Fruit fly (Drosophila melanogaster) whole organism, embryonic: ENCODE measurements around the gene 14-3-3epsilon.

Experiments used
- Asciz ChIP-seq: fragments of 200-800 bp; sonication (Bioruptor generic); optimal IDR thresholded peaks from 2 replicates; lab custom pipeline; 2017; ENCODE audit warnings: missing biosample characterization, mild to moderate bottlenecking, missing genetic modification characterization, missing genetic modification reagents
- BEAF-32 ChIP-seq: fragments of 200-800 bp; sonication (Bioruptor generic); optimal IDR thresholded peaks from 3 replicates; lab custom pipeline; 2017; ENCODE audit warnings: missing biosample characterization, missing genetic modification characterization, mild to moderate bottlenecking, moderate library complexity, missing genetic modification reagents
- CG11456 ChIP-seq: fragments of 200-800 bp; sonication (Bioruptor generic); IDR thresholded peaks from 3 replicates; pipeline ENCODE4 v1.3.6; 2022; ENCODE audit warnings: missing biosample characterization, missing genetic modification characterization
- CG11504 ChIP-seq: fragments of 200-800 bp; sonication (Bioruptor generic); optimal IDR thresholded peaks from 3 replicates; lab custom pipeline; 2019; ENCODE audit warnings: missing biosample characterization, mild to moderate bottlenecking, missing genetic modification characterization, moderate library complexity
- CG11695 ChIP-seq: fragments of 200-800 bp; sonication (Bioruptor generic); IDR thresholded peaks from 3 replicates; pipeline ENCODE4 v1.3.6; 2022; ENCODE audit warnings: missing biosample characterization, missing genetic modification characterization
- CG13894 ChIP-seq: fragments of 200-800 bp; sonication (Bioruptor generic); optimal IDR thresholded peaks from 3 replicates; lab custom pipeline; 2018; ENCODE audit warnings: missing biosample characterization, mild to moderate bottlenecking, missing genetic modification characterization, moderate library complexity
- CG14014 ChIP-seq: fragments of 200-800 bp; sonication (Bioruptor generic); IDR thresholded peaks from 2 replicates; pipeline ENCODE4 v1.3.6; 2022; ENCODE audit warnings: missing biosample characterization, missing genetic modification characterization
- CG14441 ChIP-seq: fragments of 200-800 bp; sonication (Bioruptor generic); IDR thresholded peaks from 2 replicates; pipeline ENCODE4 v1.3.6; 2022; ENCODE audit warnings: missing biosample characterization, missing genetic modification characterization
- CG1602 ChIP-seq: fragments of 200-800 bp; sonication (Bioruptor generic); optimal IDR thresholded peaks from 3 replicates; lab custom pipeline; 2016; ENCODE audit warnings: missing biosample characterization, missing genetic modification characterization
- CG16813 ChIP-seq: fragments of 200-800 bp; sonication (Bioruptor generic); IDR thresholded peaks from 3 replicates; pipeline ENCODE4 v1.3.6; 2022; ENCODE audit warnings: missing biosample characterization, missing genetic modification characterization; ENCODE audit not compliant: partially characterized antibody
- CG3847 ChIP-seq: fragments of 200-800 bp; sonication (Bioruptor generic); IDR thresholded peaks from 2 replicates; pipeline ENCODE4 v1.3.6; 2022; ENCODE audit warnings: missing biosample characterization, missing genetic modification characterization
- CG6254 ChIP-seq: fragments of 200-800 bp; sonication (Bioruptor generic); optimal IDR thresholded peaks from 3 replicates; lab custom pipeline; 2017; ENCODE audit warnings: mild to moderate bottlenecking, missing biosample characterization, missing genetic modification reagents, missing genetic modification characterization
- CG7745 ChIP-seq: fragments of 200-800 bp; sonication (Bioruptor generic); optimal IDR thresholded peaks from 2 replicates; lab custom pipeline; 2018; ENCODE audit warnings: missing biosample characterization, mild to moderate bottlenecking, missing genetic modification characterization, moderate library complexity
- CG7963 ChIP-seq: fragments of 200-800 bp; sonication (Bioruptor generic); IDR thresholded peaks from 3 replicates; pipeline ENCODE4 v1.3.6; 2022; ENCODE audit warnings: missing biosample characterization, missing genetic modification characterization; ENCODE audit not compliant: partially characterized antibody
- CG8765 ChIP-seq: fragments of 200-800 bp; sonication (Bioruptor generic); IDR thresholded peaks from 2 replicates; pipeline ENCODE4 v1.3.6; 2022; ENCODE audit warnings: missing biosample characterization, missing genetic modification characterization
- CG9215 ChIP-seq: fragments of 200-800 bp; sonication (Bioruptor generic); IDR thresholded peaks from 2 replicates; pipeline ENCODE4 v1.3.6; 2022; ENCODE audit warnings: missing biosample characterization, missing genetic modification characterization
- D ChIP-seq, 2 experiments: fragments of 200-800 bp in 1 of 2; fragments of >200 bp in 1 of 2; sonication (Bioruptor generic) in 1 of 2; optimal IDR thresholded peaks; 2 replicates in 1 of 2; 3 replicates in 1 of 2; lab custom pipeline; 2017; ENCODE audit warnings: mild to moderate bottlenecking in 1 of 2, missing biosample characterization in 1 of 2, missing genetic modification characterization in 1 of 2, missing genetic modification reagents in 1 of 2
- Dbx ChIP-seq: fragments of 200-800 bp; sonication (Bioruptor generic); IDR thresholded peaks from 3 replicates; pipeline ENCODE4 v1.3.6; 2022; ENCODE audit warnings: missing biosample characterization, missing genetic modification characterization
- Dip2 ChIP-seq: fragments of 200-800 bp; sonication (Bioruptor generic); IDR thresholded peaks from 2 replicates; pipeline ENCODE4 v1.3.6; 2022; ENCODE audit warnings: missing biosample characterization, missing genetic modification characterization
- Dref ChIP-seq: fragments of 200-800 bp; sonication (Bioruptor generic); IDR thresholded peaks from 2 replicates; pipeline ENCODE4 v1.3.6; 2022; ENCODE audit warnings: missing biosample characterization, missing genetic modification characterization
- ERR ChIP-seq: fragments of 200-800 bp; sonication (Bioruptor generic); optimal IDR thresholded peaks from 2 replicates; lab custom pipeline; 2016; ENCODE audit warnings: missing biosample characterization, missing genetic modification characterization
- HLH4C ChIP-seq: fragments of 200-800 bp; sonication (Bioruptor generic); IDR thresholded peaks from 3 replicates; pipeline ENCODE4 v1.3.6; 2022; ENCODE audit warnings: missing biosample characterization, missing genetic modification characterization; ENCODE audit not compliant: partially characterized antibody
- NFAT ChIP-seq: fragments of 200-800 bp; sonication (Bioruptor generic); IDR thresholded peaks from 2 replicates; pipeline ENCODE4 v1.3.6; 2022; ENCODE audit warnings: missing biosample characterization, missing genetic modification characterization
- Pdp1 ChIP-seq, 2 experiments: fragments of 200-800 bp; sonication (Bioruptor generic); optimal IDR thresholded peaks; 3 replicates each; lab custom pipeline; 2016; ENCODE audit warnings: missing biosample characterization in 2 of 2, missing genetic modification characterization in 2 of 2, mild to moderate bottlenecking in 1 of 2, moderate library complexity in 1 of 2
- Scr ChIP-seq: fragments of 200-800 bp; sonication (Bioruptor generic); IDR thresholded peaks from 2 replicates; pipeline ENCODE4 v1.3.6; 2022; ENCODE audit warnings: missing biosample characterization, missing genetic modification characterization; ENCODE audit not compliant: partially characterized antibody
- Sry-β ChIP-seq: fragments of 200-800 bp; sonication (Bioruptor generic); optimal IDR thresholded peaks from 2 replicates; lab custom pipeline; 2018; ENCODE audit warnings: missing biosample characterization, mild to moderate bottlenecking, missing genetic modification characterization, moderate library complexity
- Sry-δ ChIP-seq: fragments of 200-800 bp; sonication (Bioruptor generic); optimal IDR thresholded peaks from 2 replicates; lab custom pipeline; 2016; ENCODE audit warnings: missing biosample characterization, missing genetic modification characterization
- ara ChIP-seq: fragments of 200-800 bp; sonication (Bioruptor generic); IDR thresholded peaks from 2 replicates; pipeline ENCODE4 v1.3.6; 2022; ENCODE audit warnings: missing biosample characterization, missing genetic modification characterization
- bigmax ChIP-seq: fragments of 200-800 bp; sonication (Bioruptor generic); optimal IDR thresholded peaks from 2 replicates; lab custom pipeline; 2018; ENCODE audit warnings: missing biosample characterization, mild to moderate bottlenecking, missing genetic modification characterization
- ci ChIP-seq: fragments of 200-800 bp; sonication (Bioruptor generic); IDR thresholded peaks from 3 replicates; pipeline ENCODE4 v1.3.6; 2022; ENCODE audit warnings: missing biosample characterization, missing genetic modification characterization
- crc ChIP-seq: fragments of 200-800 bp; sonication (Bioruptor generic); optimal IDR thresholded peaks from 2 replicates; lab custom pipeline; 2016; ENCODE audit warnings: missing biosample characterization, missing genetic modification characterization
- crol ChIP-seq: fragments of 200-800 bp; sonication (Bioruptor generic); IDR thresholded peaks from 2 replicates; pipeline ENCODE4 v1.3.6; 2022; ENCODE audit warnings: missing biosample characterization, missing genetic modification characterization
- dpn ChIP-seq, 2 experiments: fragments of 200-800 bp; sonication (Bioruptor generic); optimal IDR thresholded peaks; 3 replicates each; lab custom pipeline; 2016; ENCODE audit warnings: missing biosample characterization in 2 of 2, missing genetic modification characterization in 2 of 2
- fd102C ChIP-seq: fragments of 200-800 bp; sonication (Bioruptor generic); optimal IDR thresholded peaks from 2 replicates; lab custom pipeline; 2018; ENCODE audit warnings: missing biosample characterization, mild to moderate bottlenecking, missing genetic modification characterization, moderate library complexity
- ftz-f1 ChIP-seq: fragments of 200-800 bp; sonication (Bioruptor generic); optimal IDR thresholded peaks from 2 replicates; lab custom pipeline; 2016; ENCODE audit warnings: missing biosample characterization, missing genetic modification characterization
- fu2 ChIP-seq: fragments of 200-800 bp; sonication (Bioruptor generic); optimal IDR thresholded peaks from 2 replicates; lab custom pipeline; 2016; ENCODE audit warnings: missing biosample characterization, missing genetic modification characterization
- gcm ChIP-seq: fragments of 200-800 bp; sonication (Bioruptor generic); optimal IDR thresholded peaks from 2 replicates; lab custom pipeline; 2019; ENCODE audit warnings: missing biosample characterization, mild to moderate bottlenecking, missing genetic modification characterization, moderate library complexity
- maf-S ChIP-seq: fragments of 200-800 bp; sonication (Bioruptor generic); optimal IDR thresholded peaks from 2 replicates; lab custom pipeline; 2016; ENCODE audit warnings: missing biosample characterization, missing genetic modification characterization
- psq ChIP-seq: fragments of 200-800 bp; sonication (Bioruptor generic); optimal IDR thresholded peaks from 2 replicates; lab custom pipeline; 2017; ENCODE audit warnings: missing biosample characterization, missing genetic modification characterization
- pzg ChIP-seq: fragments of 200-800 bp; sonication (Bioruptor generic); optimal IDR thresholded peaks from 3 replicates; lab custom pipeline; 2018; ENCODE audit warnings: missing biosample characterization, mild to moderate bottlenecking, missing genetic modification characterization, moderate library complexity
- sens-2 ChIP-seq: fragments of 200-800 bp; sonication (Bioruptor generic); IDR thresholded peaks from 2 replicates; pipeline ENCODE4 v1.3.6; 2022; ENCODE audit warnings: missing biosample characterization, missing genetic modification characterization
- stc ChIP-seq: fragments of 200-800 bp; sonication (Bioruptor generic); IDR thresholded peaks from 2 replicates; pipeline ENCODE4 v1.3.6; 2022; ENCODE audit warnings: missing biosample characterization, missing genetic modification characterization
- tap ChIP-seq: fragments of 200-800 bp; optimal IDR thresholded peaks from 3 replicates; lab custom pipeline; 2019; ENCODE audit warnings: missing biosample characterization, mild to moderate bottlenecking, missing genetic modification characterization, moderate library complexity
- toy ChIP-seq: fragments of 200-800 bp; sonication (Bioruptor generic); IDR thresholded peaks from 2 replicates; pipeline ENCODE4 v1.3.6; 2022; ENCODE audit warnings: missing biosample characterization, missing genetic modification characterization
- vnd ChIP-seq: fragments of 200-800 bp; sonication (Bioruptor generic); IDR thresholded peaks from 3 replicates; pipeline ENCODE4 v1.3.6; 2022; ENCODE audit warnings: missing biosample characterization, missing genetic modification characterization; ENCODE audit not compliant: partially characterized antibody

Gene 14-3-3epsilon

dm6 chr3R:18226809-18227157 lies 15.5 kb upstream of the 14-3-3epsilon start:
- TF ChIP-seq Sry-δ (no peak), CG7963 (no peak), ara (0 out of 2 replicates have a peak, but pooled peaks have one; percentile 25), Pdp1 (GFP tag; optimal IDR thresholded peaks at IDR 0.05; lab: Kevin White, UChicago) (peak in 1 of 2 experiments; percentile 24), Sry-β (GFP tag; lab: Kevin White, UChicago) (no peak), gcm (GFP tag; lab: Kevin White, UChicago) (peak; percentile 44), CG3847 (GFP tag; lab: Robert Waterston, UW) (no peak), CG6254 (no peak), CG11504 (tag; lab: Kevin White, UChicago) (no peak), CG7745 (tag; lab: Kevin White, UChicago) (no peak), maf-S (GFP tag; lab: Kevin White, UChicago) (no peak), CG14441 (GFP tag; lab: Robert Waterston, UW) (0 out of 2 replicates have a peak, but pooled peaks have one; percentile 13), HLH4C (GFP tag; lab: Robert Waterston, UW) (0 out of 3 replicates have a peak, but pooled peaks have one; percentile 20), fd102C (no peak), NFAT (GFP tag; lab: Robert Waterston, UW) (peak; percentile 75), bigmax (GFP tag; lab: Kevin White, UChicago) (peak; percentile 94), CG13894 (tag; lab: Kevin White, UChicago) (no peak), Scr (GFP tag; lab: Robert Waterston, UW) (no peak), Asciz (GFP tag; lab: Kevin White, UChicago) (no peak), ftz-f1 (GFP tag; lab: Kevin White, UChicago) (no peak), sens-2 (GFP tag; lab: Robert Waterston, UW) (no peak), CG14014 (GFP tag; lab: Robert Waterston, UW) (no peak), Dref (peak; percentile 18; the same call in 1 of the 2 replicates), vnd (GFP tag; lab: Robert Waterston, UW) (no peak), stc (no peak), CG9215 (GFP tag; lab: Robert Waterston, UW) (no peak), fu2 (GFP tag; lab: Kevin White, UChicago) (peak; percentile 20), ci (0 out of 3 replicates have a peak, but pooled peaks have one; percentile 44), toy (GFP tag; lab: Robert Waterston, UW) (no peak), CG8765 (GFP tag; lab: Robert Waterston, UW) (no peak), pzg (GFP tag; lab: Kevin White, UChicago) (no peak), CG11456 (GFP tag; lab: Robert Waterston, UW) (no peak), psq (GFP tag; lab: Kevin White, UChicago) (no peak), BEAF-32 (GFP tag; lab: Kevin White, UChicago) (no peak), crc (GFP tag; lab: Kevin White, UChicago) (no peak), CG11695 (GFP tag; lab: Robert Waterston, UW) (0 out of 3 replicates have a peak, but pooled peaks have one; percentile 39), CG16813 (GFP tag; lab: Robert Waterston, UW) (no peak), Dbx (no peak), Dip2 (no peak), tap (tag; lab: Kevin White, UChicago) (no peak), ERR (GFP tag; lab: Kevin White, UChicago) (peak; percentile 92), CG1602 (GFP tag; lab: Kevin White, UChicago) (no peak), D (optimal IDR thresholded peaks at IDR 0.05; lab: Kevin White, UChicago) (no peak), D (GFP tag; optimal IDR thresholded peaks at IDR 0.05; lab: Kevin White, UChicago) (no peak), dpn (GFP tag; optimal IDR thresholded peaks at IDR 0.05; lab: Kevin White, UChicago) (no peak), crol (GFP tag; lab: Robert Waterston, UW) (peak; percentile 86)
